Worm (Caenorhabditis elegans): Measurements from ENCODE around the gene W07G1.1.

Gene W07G1.1

DNA sequence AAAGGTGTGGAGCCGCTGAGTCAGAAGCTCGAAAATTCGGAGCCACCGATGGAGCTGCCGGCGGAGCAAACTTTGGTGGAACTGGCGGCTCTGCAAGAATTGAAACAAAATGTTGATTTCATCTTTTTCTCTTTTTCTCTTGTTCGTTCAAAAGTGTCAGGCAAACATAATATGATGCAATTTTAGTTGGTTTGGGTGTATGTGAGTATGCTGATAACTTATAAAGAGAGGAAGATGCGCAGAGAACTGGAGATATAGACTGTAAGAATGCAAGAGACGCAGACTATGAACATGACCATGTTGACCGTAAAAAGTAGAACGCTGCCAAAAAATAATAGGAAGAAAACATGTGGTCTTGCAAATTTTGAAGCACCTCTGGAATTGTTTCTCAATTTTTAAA, 14.6 kb upstream of the W07G1.1 start:
- no peak for TF ChIP-seq hmg-4 (GFP tag; optimal IDR thresholded peaks at IDR 0.05)
- no peak for TF ChIP-seq pes-1 (GFP tag; IDR thresholded peaks at IDR 0.05)
- no peak for TF ChIP-seq hmbx-1 (tag; optimal IDR thresholded peaks at IDR 0.05)
- no peak for TF ChIP-seq aly-1 (tag; optimal IDR thresholded peaks at IDR 0.05)
- TF ChIP-seq tbx-37 (GFP tag; conservative IDR thresholded peaks at IDR 0.05) = no peak
- no peak for TF ChIP-seq F13C5.2 (tag; optimal IDR thresholded peaks at IDR 0.05)
- no peak for TF ChIP-seq sea-1 (GFP tag; conservative IDR thresholded peaks at IDR 0.05)
- TF ChIP-seq ama-1 (optimal IDR thresholded peaks at IDR 0.05) = no peak
- no peak for TF ChIP-seq flt-1 (GFP tag; IDR thresholded peaks at IDR 0.05)
- no peak for TF ChIP-seq tra-4 (tag; optimal IDR thresholded peaks at IDR 0.05)
- TF ChIP-seq tbx-11 (GFP tag; IDR thresholded peaks at IDR 0.05) = no peak
- TF ChIP-seq ceh-13 (GFP tag; optimal IDR thresholded peaks at IDR 0.05) = no peak

DNA sequence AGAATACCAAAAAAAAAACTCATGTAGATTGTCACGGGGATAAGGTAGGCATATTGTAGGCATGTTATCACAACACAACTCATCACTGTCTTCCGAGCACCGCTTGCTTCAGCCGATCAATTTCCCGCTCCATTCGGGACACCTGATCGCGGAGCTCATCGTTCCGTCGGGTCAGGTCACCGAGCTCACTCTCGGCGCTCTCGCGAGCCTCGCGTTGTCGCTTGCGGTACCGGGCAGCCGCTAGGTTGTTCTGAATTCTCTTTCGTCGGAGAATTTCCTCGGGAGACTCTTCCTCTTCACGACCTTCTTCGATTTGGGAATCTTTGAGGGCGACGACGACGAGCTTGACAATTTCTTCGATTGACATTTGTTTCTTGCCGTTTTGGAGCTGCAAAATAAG, 12.6 kb upstream of the W07G1.1 start:
- TF ChIP-seq sea-1 (GFP tag; conservative IDR thresholded peaks at IDR 0.05) = no peak

DNA sequence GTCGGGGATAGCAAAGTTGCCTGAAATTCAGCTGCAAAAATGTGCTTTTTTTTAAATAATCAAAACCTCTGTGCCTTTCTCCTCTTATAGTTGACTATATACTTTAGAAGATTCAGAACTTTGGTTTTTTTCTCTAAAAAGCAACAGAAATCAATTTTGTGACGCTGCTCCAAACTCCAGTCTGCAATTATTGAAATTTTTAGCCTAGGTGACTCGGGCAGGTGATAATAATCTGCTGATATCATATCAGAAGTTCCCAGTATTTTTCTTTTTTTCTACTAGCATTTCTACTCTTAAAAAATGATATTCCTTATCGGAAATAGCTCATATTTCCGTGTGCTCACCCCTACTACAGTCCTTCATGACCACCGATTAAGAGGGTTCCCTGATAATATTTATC, 9.9 kb upstream of the W07G1.1 start, which contains the start of gene sre-44:
Gene sre-44, plus strand, starts transcription at position 301 of the 400 bp plus-strand sequence.
- TF ChIP-seq tbx-37 (GFP tag; conservative IDR thresholded peaks at IDR 0.05) (no peak), aly-1 (tag; optimal IDR thresholded peaks at IDR 0.05) (no peak), ets-7 (tag; optimal IDR thresholded peaks at IDR 0.05) (no peak), tra-4 (tag; optimal IDR thresholded peaks at IDR 0.05) (no peak), ceh-13 (GFP tag; optimal IDR thresholded peaks at IDR 0.05) (no peak), ceh-36 (tag; optimal IDR thresholded peaks at IDR 0.05) (no peak), hmbx-1 (tag; optimal IDR thresholded peaks at IDR 0.05) (no peak)

DNA sequence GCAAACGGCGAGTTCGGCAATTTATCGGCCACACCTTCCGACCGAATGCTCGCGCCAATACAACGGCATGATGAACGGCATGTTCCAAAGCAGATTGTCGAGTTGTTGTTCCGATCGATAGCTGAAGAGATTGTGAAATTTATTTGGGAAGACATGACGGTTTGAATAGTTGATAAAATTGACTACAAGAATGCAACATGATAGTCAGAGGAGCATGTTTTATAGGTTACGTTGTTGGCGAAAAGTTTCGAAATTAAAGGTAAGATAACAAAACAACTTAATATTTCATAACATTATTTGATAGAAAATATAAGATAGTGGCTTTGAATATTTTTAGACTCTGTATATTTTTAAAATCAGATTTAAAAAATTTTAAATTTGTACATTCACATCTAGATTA, 6.1 kb upstream of the W07G1.1 start:
- TF ChIP-seq hmg-4 (GFP tag; optimal IDR thresholded peaks at IDR 0.05) (no peak), F13C5.2 (tag; optimal IDR thresholded peaks at IDR 0.05) (no peak), aly-1 (tag; optimal IDR thresholded peaks at IDR 0.05) (no peak), ets-7 (tag; optimal IDR thresholded peaks at IDR 0.05) (no peak), hnd-1 (tag; optimal IDR thresholded peaks at IDR 0.05) (no peak), tra-4 (tag; optimal IDR thresholded peaks at IDR 0.05) (no peak), sea-1 (GFP tag; conservative IDR thresholded peaks at IDR 0.05) (no peak)

DNA sequence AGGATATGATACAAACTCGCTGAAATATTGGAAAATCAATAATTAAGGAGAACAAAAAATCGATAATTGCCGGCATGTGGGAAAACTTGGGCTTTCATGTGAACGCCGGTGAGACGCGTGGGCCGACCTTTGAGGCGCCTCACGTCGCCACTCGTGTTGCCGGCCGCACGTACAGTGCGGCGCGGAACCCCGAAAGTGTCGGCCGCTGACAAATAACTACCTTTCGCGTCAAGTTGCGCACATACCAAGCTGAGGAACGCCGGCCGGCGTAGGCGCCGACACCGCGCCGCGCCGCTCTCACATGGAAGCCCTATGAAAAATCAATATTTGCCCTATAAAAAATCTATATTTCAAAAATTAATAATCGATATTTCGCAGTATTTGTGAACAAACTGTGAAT, 1.1 kb downstream of the W07G1.1 start:
- TF ChIP-seq ceh-36 (tag; optimal IDR thresholded peaks at IDR 0.05) (no peak), tbx-11 (GFP tag; IDR thresholded peaks at IDR 0.05) (no peak), sea-1 (GFP tag; conservative IDR thresholded peaks at IDR 0.05) (no peak), ama-1 (optimal IDR thresholded peaks at IDR 0.05) (no peak), hnd-1 (tag; optimal IDR thresholded peaks at IDR 0.05) (no peak), flt-1 (GFP tag; IDR thresholded peaks at IDR 0.05) (no peak), F13C5.2 (tag; optimal IDR thresholded peaks at IDR 0.05) (no peak), hmg-4 (GFP tag; optimal IDR thresholded peaks at IDR 0.05) (no peak), aly-1 (tag; optimal IDR thresholded peaks at IDR 0.05) (no peak), tbx-37 (GFP tag; conservative IDR thresholded peaks at IDR 0.05) (no peak)

DNA sequence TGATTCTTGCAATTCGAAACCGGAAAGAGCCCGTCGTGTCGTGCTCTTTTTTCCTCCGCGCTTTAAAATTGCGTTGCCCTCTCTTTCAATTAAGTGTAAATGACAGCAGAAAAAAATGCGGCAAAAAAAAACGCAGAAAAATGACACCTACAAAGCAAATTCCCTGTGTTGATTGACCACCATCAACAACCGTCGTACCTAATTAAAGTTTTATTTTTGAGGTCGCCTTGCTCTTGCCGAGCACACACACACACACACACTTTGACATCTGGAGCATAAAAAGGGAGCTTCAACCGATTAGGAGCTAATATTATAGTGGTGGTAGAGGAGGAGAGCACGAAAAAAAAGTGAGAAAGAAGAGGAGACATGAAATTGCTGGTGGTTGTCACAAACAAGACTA, 3.5 kb downstream of the W07G1.1 start:
- TF ChIP-seq tbx-11 (GFP tag; IDR thresholded peaks at IDR 0.05) (no peak), flt-1 (GFP tag; IDR thresholded peaks at IDR 0.05) (no peak), ceh-36 (tag; optimal IDR thresholded peaks at IDR 0.05) (no peak), pes-1 (GFP tag; IDR thresholded peaks at IDR 0.05) (no peak), ets-7 (tag; optimal IDR thresholded peaks at IDR 0.05) (no peak), tbx-37 (GFP tag; conservative IDR thresholded peaks at IDR 0.05) (no peak), scrt-1 (GFP tag; IDR thresholded peaks at IDR 0.05) (no peak), sea-1 (GFP tag; conservative IDR thresholded peaks at IDR 0.05) (no peak), tra-4 (tag; optimal IDR thresholded peaks at IDR 0.05) (no peak), hnd-1 (tag; optimal IDR thresholded peaks at IDR 0.05) (no peak), F13C5.2 (tag; optimal IDR thresholded peaks at IDR 0.05) (no peak), hmbx-1 (tag; optimal IDR thresholded peaks at IDR 0.05) (no peak)

DNA sequence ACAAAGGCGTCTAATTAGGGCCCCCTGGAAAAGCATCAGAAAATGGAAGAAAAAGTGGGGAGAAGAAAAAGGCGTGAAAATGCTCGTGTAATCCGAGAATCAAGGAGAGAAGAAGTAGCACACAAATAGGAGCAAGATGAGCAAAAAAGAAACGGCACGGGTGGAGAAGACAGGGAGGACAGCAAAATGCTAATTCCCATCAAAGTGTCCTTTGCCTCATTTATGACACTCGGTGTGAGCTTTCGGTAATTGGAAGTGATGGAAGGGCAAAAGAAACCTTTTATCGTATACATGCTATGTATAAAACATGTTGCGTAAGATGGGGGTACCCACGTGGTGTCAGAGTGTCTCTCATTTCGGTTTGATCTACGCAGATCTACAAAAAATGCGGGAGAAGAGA, 5.9 kb downstream of the W07G1.1 start:
- TF ChIP-seq B0310.2 (tag; optimal IDR thresholded peaks at IDR 0.05) = no peak
- no peak for TF ChIP-seq tra-4 (tag; optimal IDR thresholded peaks at IDR 0.05)
- no peak for TF ChIP-seq flt-1 (GFP tag; IDR thresholded peaks at IDR 0.05)
- TF ChIP-seq ama-1 (optimal IDR thresholded peaks at IDR 0.05) = no peak
- no peak for TF ChIP-seq ceh-13 (GFP tag; optimal IDR thresholded peaks at IDR 0.05)
- no peak for TF ChIP-seq tbx-37 (GFP tag; conservative IDR thresholded peaks at IDR 0.05)
- no peak for TF ChIP-seq sea-1 (GFP tag; conservative IDR thresholded peaks at IDR 0.05)
- no peak for TF ChIP-seq hmbx-1 (tag; optimal IDR thresholded peaks at IDR 0.05)

DNA sequence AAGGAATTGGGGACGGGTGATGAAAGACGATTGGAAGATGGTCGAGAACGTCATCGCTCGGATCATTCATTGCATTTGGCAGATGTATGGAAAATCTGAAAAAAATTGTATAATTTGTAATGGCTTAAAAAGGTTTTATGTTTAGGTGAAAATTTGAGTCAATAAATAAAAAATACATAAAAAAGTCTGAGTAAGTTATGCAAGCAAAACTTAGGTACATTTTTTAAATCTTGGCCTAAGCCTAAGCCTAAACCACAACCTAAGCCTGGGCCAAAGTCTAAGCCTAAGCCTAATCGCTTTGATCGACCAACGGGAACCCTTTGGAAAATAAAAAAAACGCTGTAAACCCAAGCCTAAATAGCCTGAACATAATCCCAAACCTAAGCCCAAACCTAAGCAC, 7.5 kb downstream of the W07G1.1 start, which contains the start of gene hot-3:
Gene hot-3, minus strand, starts transcription at position 101 of the 400 bp plus-strand sequence.
- TF ChIP-seq hnd-1 (tag; optimal IDR thresholded peaks at IDR 0.05) (no peak), ceh-13 (GFP tag; optimal IDR thresholded peaks at IDR 0.05) (no peak), pes-1 (GFP tag; IDR thresholded peaks at IDR 0.05) (no peak), hmbx-1 (tag; optimal IDR thresholded peaks at IDR 0.05) (no peak), ceh-36 (tag; optimal IDR thresholded peaks at IDR 0.05) (no peak), F13C5.2 (tag; optimal IDR thresholded peaks at IDR 0.05) (no peak)

DNA sequence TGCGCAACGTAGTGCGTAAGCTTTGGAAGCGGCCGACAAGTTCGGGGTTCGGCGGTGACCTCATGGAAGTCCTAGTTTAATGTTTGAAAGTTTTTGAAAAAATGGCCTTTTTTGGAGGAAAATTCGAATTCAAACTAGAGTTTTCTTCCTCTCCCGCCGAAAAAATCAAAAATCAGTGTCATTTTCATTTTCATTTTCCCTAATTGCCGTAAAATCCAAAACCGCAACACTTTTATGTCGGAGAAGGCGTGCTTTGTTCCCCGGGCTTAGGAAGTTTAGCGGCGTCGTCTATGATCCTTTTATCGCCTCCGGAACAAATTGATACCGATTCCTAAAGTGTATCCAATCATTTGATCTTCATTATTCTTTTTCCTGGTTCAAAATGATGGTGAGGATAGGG, 14.5 kb downstream of the W07G1.1 start, which contains the start of gene mltn-5:
Gene mltn-5, plus strand, starts transcription at position 301 of the 400 bp plus-strand sequence.
- TF ChIP-seq flt-1 (GFP tag; IDR thresholded peaks at IDR 0.05) = no peak
- TF ChIP-seq ceh-13 (GFP tag; optimal IDR thresholded peaks at IDR 0.05) = no peak
- no peak for TF ChIP-seq pes-1 (GFP tag; IDR thresholded peaks at IDR 0.05)
- no peak for TF ChIP-seq hmbx-1 (tag; optimal IDR thresholded peaks at IDR 0.05)
- no peak for TF ChIP-seq B0310.2 (tag; optimal IDR thresholded peaks at IDR 0.05)
- TF ChIP-seq ama-1 (optimal IDR thresholded peaks at IDR 0.05) = no peak
- TF ChIP-seq scrt-1 (GFP tag; IDR thresholded peaks at IDR 0.05) = no peak
- TF ChIP-seq F13C5.2 (tag; optimal IDR thresholded peaks at IDR 0.05) = no peak
- TF ChIP-seq hnd-1 (tag; optimal IDR thresholded peaks at IDR 0.05) = no peak
- no peak for TF ChIP-seq tra-4 (tag; optimal IDR thresholded peaks at IDR 0.05)
- TF ChIP-seq sea-1 (GFP tag; conservative IDR thresholded peaks at IDR 0.05) = no peak
- no peak for TF ChIP-seq ceh-36 (tag; optimal IDR thresholded peaks at IDR 0.05)

Measured in whole organism, early embryonic.